Worm (Caenorhabditis elegans) whole organism, early embryonic: ENCODE data around the gene T05C1.5.

Experiments
- ama-1 ChIP-seq: fragments of 150-350 bp; optimal IDR thresholded peaks from 2 replicates; lab custom pipeline; 2014
- ceh-13 ChIP-seq: fragments of 200-800 bp; sonication (Bioruptor generic); optimal IDR thresholded peaks from 2 replicates; lab custom pipeline; 2018; ENCODE audit warnings: mild to moderate bottlenecking, missing genetic modification characterization, missing compliant biosample characterization
- flt-1 ChIP-seq: fragments of 200-800 bp; sonication (Bioruptor generic); IDR thresholded peaks from 2 replicates; pipeline ENCODE4 v1.3.6; 2022; ENCODE audit warnings: missing genetic modification characterization, missing compliant biosample characterization
- pes-1 ChIP-seq: fragments of 200-800 bp; sonication (Bioruptor generic); IDR thresholded peaks from 2 replicates; pipeline ENCODE4 v1.3.6; 2022; ENCODE audit warnings: missing genetic modification reagents, missing genetic modification characterization, missing compliant biosample characterization
- scrt-1 ChIP-seq: fragments of 200-800 bp; sonication (Bioruptor generic); IDR thresholded peaks from 2 replicates; pipeline ENCODE4 v1.3.6; 2022; ENCODE audit warnings: missing genetic modification characterization, missing compliant biosample characterization
- tbx-37 ChIP-seq: fragments of 200-800 bp; sonication (Bioruptor generic); conservative IDR thresholded peaks from 2 replicates; pipeline ENCODE4 v1.3.6; 2022; ENCODE audit warnings: missing genetic modification reagents, missing genetic modification characterization, missing compliant biosample characterization

- TF ChIP-seq pes-1 (GFP tag; lab: Robert Waterston, UW), result no peak
- no peak for TF ChIP-seq scrt-1 (GFP tag; lab: Robert Waterston, UW)
- TF ChIP-seq flt-1 (GFP tag; lab: Robert Waterston, UW), result no peak
- no peak for TF ChIP-seq ama-1 (lab: Kevin White, UChicago)
- TF ChIP-seq ceh-13 (GFP tag; lab: Kevin White, UChicago), result no peak
- no peak for TF ChIP-seq tbx-37 (GFP tag; lab: Robert Waterston, UW)
Observed at ce11 chrII:4494532-4494931, 3.9 kb upstream of the T05C1.5 start.
